Worm (Caenorhabditis elegans): ENCODE results near the gene F10D2.10.

DNA sequence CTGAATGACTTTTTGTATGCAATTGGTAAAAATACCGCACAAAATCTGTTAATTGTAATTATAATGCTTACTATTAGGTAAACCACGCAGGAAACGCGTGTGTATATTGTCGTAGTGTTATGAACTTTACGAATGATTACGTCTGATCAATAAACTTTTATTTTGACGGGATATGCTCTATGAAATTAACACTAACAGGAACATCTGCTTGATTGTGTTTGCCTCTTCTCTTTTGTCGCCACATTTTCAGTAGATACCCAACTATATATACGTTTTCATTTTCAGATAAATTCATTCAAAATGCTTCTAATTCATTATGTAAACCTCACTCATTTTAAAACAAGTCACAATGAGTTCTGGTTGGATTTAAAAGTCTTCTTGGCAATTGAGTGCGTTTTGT, 23.7 kb downstream of the F10D2.10 start, which contains the start of gene sre-10:
- TF ChIP-seq skn-1 (tag; optimal IDR thresholded peaks at IDR 0.05) (no peak), ces-1 (GFP tag; optimal IDR thresholded peaks at IDR 0.05) (no peak), fkh-10 (GFP tag; optimal IDR thresholded peaks at IDR 0.05) (no peak), mdl-1 (tag; optimal IDR thresholded peaks at IDR 0.05) (no peak), fos-1 (tag; optimal IDR thresholded peaks at IDR 0.05) (no peak), lsy-2 (tag; optimal IDR thresholded peaks at IDR 0.05) (no peak)

Measured in whole organism, L1 larva.